Fruit fly (Drosophila melanogaster): ENCODE results near the gene Ada1-2.

dm6 chr2L:12025505-12025904, 32.8 kb downstream of the Ada1-2 start:
- no peak for TF ChIP-seq psq (optimal IDR thresholded peaks at IDR 0.05)
- no peak for TF ChIP-seq Dll (optimal IDR thresholded peaks at IDR 0.05)
- TF ChIP-seq pan (optimal IDR thresholded peaks at IDR 0.05), result no peak
- TF ChIP-seq usp (GFP tag; optimal IDR thresholded peaks at IDR 0.05), result no peak
- TF ChIP-seq CG8478 (optimal IDR thresholded peaks at IDR 0.05), result no peak
- TF ChIP-seq EcR (GFP tag; optimal IDR thresholded peaks at IDR 0.05), result no peak
